Worm (Caenorhabditis elegans) whole organism, early embryonic: ENCODE results near the gene C06C3.10.

Experiments
- B0310.2 ChIP-seq: sonication (generic microtip); optimal IDR thresholded peaks from 2 replicates; lab custom pipeline; 2016; ENCODE audit warnings: mild to moderate bottlenecking, missing genetic modification characterization, missing compliant biosample characterization
- F13C5.2 ChIP-seq: sonication (generic microtip); optimal IDR thresholded peaks from 2 replicates; lab custom pipeline; 2017; ENCODE audit warnings: mild to moderate bottlenecking, missing genetic modification characterization, inconsistent platforms, missing compliant biosample characterization
- aly-1 ChIP-seq: sonication (generic microtip); optimal IDR thresholded peaks from 2 replicates; lab custom pipeline; 2016; ENCODE audit warnings: missing genetic modification characterization, missing compliant biosample characterization
- ama-1 ChIP-seq: fragments of 150-350 bp; optimal IDR thresholded peaks from 2 replicates; lab custom pipeline; 2014
- ceh-13 ChIP-seq: fragments of 200-800 bp; sonication (Bioruptor generic); optimal IDR thresholded peaks from 2 replicates; lab custom pipeline; 2018; ENCODE audit warnings: mild to moderate bottlenecking, missing genetic modification characterization, missing compliant biosample characterization
- ceh-36 ChIP-seq: sonication (generic microtip); optimal IDR thresholded peaks from 2 replicates; lab custom pipeline; 2016; ENCODE audit warnings: missing genetic modification characterization, inconsistent platforms, missing compliant biosample characterization
- ets-7 ChIP-seq: sonication (generic microtip); optimal IDR thresholded peaks from 2 replicates; lab custom pipeline; 2016; ENCODE audit warnings: missing genotype, missing genetic modification characterization, missing compliant biosample characterization
- flt-1 ChIP-seq: fragments of 200-800 bp; sonication (Bioruptor generic); IDR thresholded peaks from 2 replicates; pipeline ENCODE4 v1.3.6; 2022; ENCODE audit warnings: missing genetic modification characterization, missing compliant biosample characterization
- hmbx-1 ChIP-seq: sonication (generic microtip); optimal IDR thresholded peaks from 2 replicates; lab custom pipeline; 2016; ENCODE audit warnings: mild to moderate bottlenecking, missing genetic modification characterization, missing compliant biosample characterization
- hmg-4 ChIP-seq: fragments of 200-800 bp; sonication (Bioruptor generic); optimal IDR thresholded peaks from 2 replicates; lab custom pipeline; 2018; ENCODE audit warnings: mild to moderate bottlenecking, missing genetic modification characterization, missing compliant biosample characterization
- hnd-1 ChIP-seq: sonication (generic microtip); optimal IDR thresholded peaks from 2 replicates; lab custom pipeline; 2016; ENCODE audit warnings: missing genetic modification characterization, missing compliant biosample characterization
- pes-1 ChIP-seq: fragments of 200-800 bp; sonication (Bioruptor generic); IDR thresholded peaks from 2 replicates; pipeline ENCODE4 v1.3.6; 2022; ENCODE audit warnings: missing genetic modification reagents, missing genetic modification characterization, missing compliant biosample characterization
- scrt-1 ChIP-seq: fragments of 200-800 bp; sonication (Bioruptor generic); IDR thresholded peaks from 2 replicates; pipeline ENCODE4 v1.3.6; 2022; ENCODE audit warnings: missing genetic modification characterization, missing compliant biosample characterization
- sea-1 ChIP-seq: fragments of 200-800 bp; sonication (Bioruptor generic); conservative IDR thresholded peaks from 2 replicates; pipeline ENCODE4 v1.3.6; 2022; ENCODE audit warnings: missing genetic modification characterization, missing compliant biosample characterization
- tbx-11 ChIP-seq: fragments of 200-800 bp; sonication (Bioruptor generic); IDR thresholded peaks from 2 replicates; pipeline ENCODE4 v1.3.6; 2022; ENCODE audit warnings: missing genetic modification characterization, missing compliant biosample characterization
- tbx-37 ChIP-seq: fragments of 200-800 bp; sonication (Bioruptor generic); conservative IDR thresholded peaks from 2 replicates; pipeline ENCODE4 v1.3.6; 2022; ENCODE audit warnings: missing genetic modification reagents, missing genetic modification characterization, missing compliant biosample characterization
- tra-4 ChIP-seq: sonication (generic microtip); optimal IDR thresholded peaks from 2 replicates; lab custom pipeline; 2017; ENCODE audit warnings: missing genetic modification characterization, missing compliant biosample characterization

C06C3.10 gene

DNA sequence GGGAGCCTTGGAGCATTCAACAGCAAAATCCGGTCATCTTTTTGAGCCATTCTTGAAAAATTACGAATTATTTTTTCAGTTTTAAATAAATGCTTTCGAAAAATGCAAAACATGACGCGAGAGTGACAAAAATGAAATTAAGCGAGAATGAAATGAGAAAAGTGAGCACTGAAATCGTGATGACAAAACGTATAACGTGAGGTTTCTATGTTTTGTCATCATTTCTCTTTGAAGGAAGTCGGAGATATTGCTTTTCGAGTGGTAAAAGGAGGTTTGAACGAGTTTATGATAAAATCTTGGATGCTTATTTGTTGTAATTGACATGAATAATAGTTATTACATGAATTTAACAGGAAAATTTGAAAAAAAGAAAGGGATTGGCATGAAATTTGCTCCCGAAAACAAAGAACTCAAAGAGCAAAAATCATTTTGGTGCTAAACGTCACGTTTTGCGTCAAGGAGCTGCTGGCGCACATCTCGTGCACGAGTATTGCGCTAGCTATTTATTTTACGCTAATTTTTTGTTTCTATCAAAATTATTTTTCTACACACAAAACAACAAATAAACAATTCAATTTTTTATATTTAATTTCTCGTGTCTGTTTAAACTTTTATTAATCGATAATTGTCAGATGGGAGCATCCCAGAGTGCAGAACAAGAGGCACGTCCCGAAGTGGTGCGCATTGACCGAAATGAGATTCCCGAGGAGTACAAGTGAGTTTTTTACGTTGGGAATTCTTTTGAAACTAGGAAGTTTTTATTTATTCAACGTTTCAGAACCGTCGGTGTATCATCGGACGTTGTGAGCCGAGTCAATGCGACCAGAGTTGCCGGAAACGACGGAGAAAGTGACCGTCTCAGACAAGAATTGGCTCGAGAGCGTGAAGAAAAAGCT is 39.6 kb upstream of the C06C3.10 start, which contains the start of the genes gss-1 and chch-3:
gss-1 (minus strand) TSS at position 51 of the 896 bp plus-strand sequence.
chch-3 (plus strand) TSS at position 633 of the 896 bp plus-strand sequence.
- TF ChIP-seq pes-1 (GFP tag; lab: Robert Waterston, UW) = no peak
- TF ChIP-seq sea-1 (GFP tag; lab: Robert Waterston, UW) = no peak
- no peak for TF ChIP-seq hmbx-1 (tag; lab: Kevin White, UChicago)

DNA sequence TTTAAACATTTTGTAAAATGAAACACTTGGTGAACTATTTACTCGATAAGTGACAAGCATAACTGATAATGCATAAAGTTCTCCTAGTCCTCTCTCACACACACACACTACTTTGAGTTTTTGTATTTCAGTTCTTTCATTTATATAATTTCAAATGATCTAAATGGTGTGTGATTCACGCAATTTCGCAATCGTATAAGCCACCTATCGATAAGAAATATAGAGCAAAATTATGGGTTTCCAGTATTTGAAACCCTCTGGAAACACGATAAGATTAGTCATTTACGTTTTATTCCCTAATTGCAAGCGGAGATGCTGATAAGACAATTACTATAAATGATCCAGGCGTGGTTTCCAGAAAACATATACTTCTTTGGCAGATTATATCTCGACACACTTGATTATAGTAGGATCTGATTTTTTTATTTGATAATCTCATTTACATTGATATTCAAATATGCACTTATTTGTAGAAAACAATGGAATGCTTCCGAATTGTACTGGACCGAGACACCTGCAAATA is 35.1 kb upstream of the C06C3.10 start, which contains the start of gene arrd-3:
arrd-3 (plus strand) TSS at position 473 of the 523 bp plus-strand sequence.
- TF ChIP-seq flt-1 (GFP tag; lab: Robert Waterston, UW) (no peak), tbx-11 (GFP tag; lab: Robert Waterston, UW) (no peak), hmbx-1 (tag; lab: Kevin White, UChicago) (no peak)

DNA sequence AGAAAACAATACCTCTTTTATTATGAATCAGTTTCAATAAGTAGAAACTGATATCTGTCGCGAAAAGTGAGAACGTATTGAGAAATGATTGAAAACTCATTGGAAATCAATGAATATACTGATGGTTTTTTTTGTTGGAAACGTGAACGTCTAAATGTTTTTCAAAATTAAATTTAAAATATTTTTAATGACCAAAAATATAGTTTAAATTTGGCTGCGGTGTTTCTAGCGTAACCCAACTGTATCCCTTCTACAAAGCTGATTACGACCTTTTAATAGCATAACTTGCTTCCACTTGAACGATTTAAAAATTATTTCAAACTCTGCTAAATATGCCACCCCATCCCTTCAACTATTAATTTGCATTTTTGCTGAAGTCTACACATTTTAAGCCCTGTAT is 34.4 kb upstream of the C06C3.10 start, which contains the start of gene M176.9:
M176.9 (minus strand) TSS at position 101 of the 400 bp plus-strand sequence.
- TF ChIP-seq B0310.2 (tag; lab: Kevin White, UChicago) = no peak
- no peak for TF ChIP-seq tbx-37
- TF ChIP-seq ets-7 = no peak
- no peak for TF ChIP-seq flt-1 (GFP tag; lab: Robert Waterston, UW)
- no peak for TF ChIP-seq hnd-1 (tag; lab: Kevin White, UChicago)
- no peak for TF ChIP-seq tra-4 (tag; lab: Kevin White, UChicago)

DNA sequence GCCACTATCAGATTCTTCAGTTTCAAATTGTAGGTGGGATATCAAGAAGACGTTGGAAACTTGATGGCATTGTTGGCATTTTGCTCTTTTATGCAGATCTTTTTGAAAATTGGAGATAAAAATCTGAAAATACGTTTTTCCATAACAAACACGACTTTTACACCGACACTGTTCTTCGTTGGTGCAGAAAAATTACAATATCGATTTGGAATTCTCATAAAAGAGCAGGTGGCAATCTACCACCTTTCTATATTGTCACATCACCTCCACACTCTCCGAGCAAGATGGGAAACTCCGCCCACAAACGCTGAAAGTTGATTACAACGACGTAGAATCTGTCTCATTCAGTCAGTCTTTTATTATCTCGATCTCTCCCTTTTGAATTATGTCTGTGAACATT is 30.4 kb upstream of the C06C3.10 start, which contains the start of gene arrd-2:
arrd-2 (plus strand) TSS at position 301 of the 400 bp plus-strand sequence.
- TF ChIP-seq ets-7 (no peak), hmbx-1 (tag; lab: Kevin White, UChicago) (no peak), hmg-4 (GFP tag; lab: Kevin White, UChicago) (no peak), scrt-1 (GFP tag; lab: Robert Waterston, UW) (no peak), hnd-1 (tag; lab: Kevin White, UChicago) (no peak), ceh-36 (tag; lab: Kevin White, UChicago) (no peak), aly-1 (tag; lab: Kevin White, UChicago) (no peak), F13C5.2 (no peak), pes-1 (GFP tag; lab: Robert Waterston, UW) (no peak), tra-4 (tag; lab: Kevin White, UChicago) (no peak)

DNA sequence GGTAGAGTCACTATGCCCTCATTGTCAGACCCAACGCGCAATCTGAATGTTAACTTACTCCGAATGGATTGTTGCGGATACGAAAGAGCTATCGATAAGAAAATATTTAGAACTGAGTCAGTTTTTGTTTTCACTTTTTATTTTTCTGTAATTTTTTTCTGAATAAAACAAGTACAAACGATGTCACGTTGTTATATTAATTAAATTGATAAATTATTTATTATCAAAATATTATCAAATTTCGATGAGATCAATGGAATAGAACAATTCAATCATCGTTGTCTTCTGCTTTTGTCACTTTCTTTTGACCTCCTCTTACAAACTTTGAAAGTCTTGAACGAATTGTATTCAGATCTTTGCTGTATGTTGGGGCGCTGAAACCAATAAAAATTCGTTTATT is 30.0 kb upstream of the C06C3.10 start, which contains the start of gene mpz-6:
mpz-6 (minus strand) TSS at position 101 of the 400 bp plus-strand sequence.
- TF ChIP-seq hmbx-1 (tag; lab: Kevin White, UChicago) = no peak
- no peak for TF ChIP-seq sea-1 (GFP tag; lab: Robert Waterston, UW)

DNA sequence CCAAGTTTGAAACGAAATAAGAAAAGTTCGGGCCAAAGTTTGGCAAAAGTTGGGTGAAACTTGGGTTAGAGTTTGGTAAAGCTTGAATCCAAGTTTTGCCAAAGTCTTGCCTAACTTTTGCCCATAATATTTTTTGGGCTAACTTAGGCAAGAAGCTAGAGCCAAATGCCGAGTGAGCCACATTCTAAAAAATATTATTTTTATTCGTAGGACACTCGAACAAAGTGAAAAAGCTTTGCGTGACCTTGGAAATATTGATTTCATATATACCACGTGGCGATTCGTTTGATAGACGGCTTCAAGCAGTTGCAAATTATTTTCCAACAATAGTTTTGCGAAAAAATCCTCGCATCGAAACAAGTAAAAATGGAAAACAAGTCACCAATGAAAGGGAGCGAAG is 26.8 kb upstream of the C06C3.10 start, which contains the start of gene Y51B9A.5:
Y51B9A.5 (plus strand) TSS at position 301 of the 400 bp plus-strand sequence.
- TF ChIP-seq ceh-13 (GFP tag; lab: Kevin White, UChicago) (no peak), ceh-36 (tag; lab: Kevin White, UChicago) (no peak), flt-1 (GFP tag; lab: Robert Waterston, UW) (no peak), hmg-4 (GFP tag; lab: Kevin White, UChicago) (no peak), scrt-1 (GFP tag; lab: Robert Waterston, UW) (no peak), hnd-1 (tag; lab: Kevin White, UChicago) (no peak), tbx-37 (no peak), ama-1 (lab: Kevin White, UChicago) (no peak), aly-1 (tag; lab: Kevin White, UChicago) (no peak), tra-4 (tag; lab: Kevin White, UChicago) (no peak), hmbx-1 (tag; lab: Kevin White, UChicago) (no peak), B0310.2 (tag; lab: Kevin White, UChicago) (no peak), sea-1 (GFP tag; lab: Robert Waterston, UW) (no peak)

DNA sequence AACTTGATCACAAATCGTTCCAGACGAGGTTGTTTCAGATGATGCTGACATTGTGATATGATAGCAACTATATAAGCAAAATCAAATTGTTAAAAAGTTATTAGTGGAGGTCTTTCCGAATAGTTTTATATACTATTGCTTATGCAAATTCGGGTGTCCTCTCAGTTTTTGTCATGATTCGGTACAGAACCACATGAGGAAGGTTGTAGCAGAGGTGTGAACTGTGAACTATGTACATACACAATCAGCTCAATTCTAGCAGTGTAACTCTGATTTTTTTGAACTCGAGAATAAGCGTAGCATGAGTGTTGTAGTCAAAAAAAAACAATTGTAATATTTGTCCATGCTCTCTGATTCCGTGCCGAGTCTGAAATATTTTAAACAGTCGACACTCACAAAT is 26.0 kb upstream of the C06C3.10 start, which contains the start of gene Y51B9A.6:
Y51B9A.6 (minus strand) TSS at position 101 of the 400 bp plus-strand sequence.
- TF ChIP-seq hnd-1 (tag; lab: Kevin White, UChicago) (no peak), hmg-4 (GFP tag; lab: Kevin White, UChicago) (no peak), tbx-37 (no peak), B0310.2 (tag; lab: Kevin White, UChicago) (no peak), sea-1 (GFP tag; lab: Robert Waterston, UW) (no peak), pes-1 (GFP tag; lab: Robert Waterston, UW) (no peak), ama-1 (lab: Kevin White, UChicago) (no peak)

DNA sequence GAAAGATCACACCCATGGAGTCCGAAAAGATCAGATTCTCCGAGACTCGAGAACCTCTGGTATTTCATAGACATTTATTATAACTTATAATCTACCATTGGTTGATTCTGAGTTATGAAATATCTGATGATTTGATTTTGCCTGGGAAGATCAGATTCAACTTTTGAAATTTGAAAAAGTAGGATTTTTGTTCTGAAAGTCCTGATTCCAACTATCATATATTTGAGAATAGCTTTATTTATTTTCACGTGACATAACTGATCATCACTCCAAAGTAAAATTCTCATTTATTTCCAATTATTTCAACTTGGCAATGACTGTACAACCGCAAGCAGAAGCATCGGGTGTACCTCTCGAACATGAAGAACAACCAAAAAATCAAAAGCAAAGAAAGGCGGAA is 22.7 kb upstream of the C06C3.10 start, which contains the start of gene Y51B9A.7:
Y51B9A.7 (plus strand) TSS at position 301 of the 400 bp plus-strand sequence.
- no peak for TF ChIP-seq tbx-11 (GFP tag; lab: Robert Waterston, UW)
- no peak for TF ChIP-seq B0310.2 (tag; lab: Kevin White, UChicago)
- TF ChIP-seq scrt-1 (GFP tag; lab: Robert Waterston, UW) = no peak
- TF ChIP-seq tra-4 (tag; lab: Kevin White, UChicago) = no peak
- no peak for TF ChIP-seq hnd-1 (tag; lab: Kevin White, UChicago)
- TF ChIP-seq sea-1 (GFP tag; lab: Robert Waterston, UW) = no peak
- no peak for TF ChIP-seq aly-1 (tag; lab: Kevin White, UChicago)
- TF ChIP-seq ceh-13 (GFP tag; lab: Kevin White, UChicago) = no peak
- TF ChIP-seq flt-1 (GFP tag; lab: Robert Waterston, UW) = no peak
- no peak for TF ChIP-seq F13C5.2
- TF ChIP-seq hmbx-1 (tag; lab: Kevin White, UChicago) = no peak
- TF ChIP-seq tbx-37 = no peak
- TF ChIP-seq pes-1 (GFP tag; lab: Robert Waterston, UW) = no peak
- no peak for TF ChIP-seq ama-1 (lab: Kevin White, UChicago)
- TF ChIP-seq ceh-36 (tag; lab: Kevin White, UChicago) = no peak
- no peak for TF ChIP-seq hmg-4 (GFP tag; lab: Kevin White, UChicago)
- TF ChIP-seq ets-7 = no peak
